Fruit fly (Drosophila melanogaster): ENCODE results near the gene Grp170.

Grp170 gene

DNA sequence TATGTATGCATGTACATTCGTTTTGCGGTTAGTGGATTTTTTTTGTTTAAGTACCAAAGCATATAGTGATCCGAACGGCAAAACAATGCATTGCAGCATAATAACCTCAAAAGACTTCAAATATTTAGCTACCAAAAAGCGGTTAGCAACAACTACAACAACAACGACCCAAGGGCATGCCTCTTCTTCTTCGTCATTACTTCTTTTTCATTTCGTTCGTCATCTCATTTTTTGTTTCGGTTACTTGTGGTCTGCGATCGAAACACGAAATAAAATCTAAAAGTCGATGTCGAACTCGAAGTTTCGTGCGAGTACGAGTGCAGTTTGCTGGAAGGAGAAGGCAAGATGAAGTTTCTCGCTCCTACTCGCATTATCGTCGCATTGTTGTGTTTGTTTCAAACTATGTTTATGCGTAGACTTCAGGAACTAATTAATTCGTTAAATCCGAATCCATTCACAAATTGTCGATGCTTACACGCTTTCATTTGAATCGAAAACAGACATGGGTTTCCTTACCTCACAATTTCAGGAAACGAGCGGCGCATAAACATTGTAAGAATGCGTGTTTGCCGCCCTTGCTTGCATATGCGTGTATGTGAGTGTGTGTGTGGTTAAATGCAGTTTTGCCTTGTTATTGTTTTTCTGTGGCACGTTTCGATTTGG lies 24.0 kb upstream of the Grp170 start (continued):
- TF ChIP-seq tgo (GFP tag; IDR thresholded peaks at IDR 0.05) (peak; percentile 67), cato (GFP tag; optimal IDR thresholded peaks at IDR 0.05; ENCODE audit: borderline replicate concordance) (peak; percentile 37), CG10267 (tag; optimal IDR thresholded peaks at IDR 0.05) (peak; percentile 83), CG5953 (GFP tag; IDR thresholded peaks at IDR 0.05) (peak; percentile 77), CG17612 (GFP tag; IDR thresholded peaks at IDR 0.05) (0 out of 2 replicates have a peak, but pooled peaks have one; percentile 34), Eip74EF (GFP tag; optimal IDR thresholded peaks at IDR 0.05) (peak in 1 of 2 experiments; percentile 82), CG6854 (GFP tag; optimal IDR thresholded peaks at IDR 0.05) (peak; percentile 20), hkb (optimal IDR thresholded peaks at IDR 0.05) (no peak), hkb (GFP tag; IDR thresholded peaks at IDR 0.05) (peak; percentile 87), Antp (GFP tag; optimal IDR thresholded peaks at IDR 0.05) (peak; percentile 79), Dbx (GFP tag; IDR thresholded peaks at IDR 0.05) (no peak), exex (tag; optimal IDR thresholded peaks at IDR 0.05) (no peak), CG1792 (GFP tag; optimal IDR thresholded peaks at IDR 0.05) (peak; percentile 52), kay (GFP tag; optimal IDR thresholded peaks at IDR 0.05) (peak; percentile 32), CG18599 (GFP tag; optimal IDR thresholded peaks at IDR 0.05) (peak; percentile 70), CG13123 (GFP tag; optimal IDR thresholded peaks at IDR 0.05) (peak; percentile 60), Opbp (GFP tag; IDR thresholded peaks at IDR 0.05; ENCODE audit: partially characterized antibody) (no peak), Rfx (GFP tag; IDR thresholded peaks at IDR 0.05) (peak; percentile 50; the same call in 1 of the 2 replicates), fd96Cb (tag; optimal IDR thresholded peaks at IDR 0.05) (peak; percentile 79), Hmx (GFP tag; optimal IDR thresholded peaks at IDR 0.05) (no peak), CG10462 (GFP tag; optimal IDR thresholded peaks at IDR 0.05) (peak; percentile 60), sr (GFP tag; IDR thresholded peaks at IDR 0.05) (peak; percentile 70; the same call in 2 of the 3 replicates), CG18476 (GFP tag; optimal IDR thresholded peaks at IDR 0.05) (peak; percentile 55), CG1832 (GFP tag; optimal IDR thresholded peaks at IDR 0.05) (no peak), CG10654 (GFP tag; optimal IDR thresholded peaks at IDR 0.05) (peak; percentile 74), Scr (GFP tag; IDR thresholded peaks at IDR 0.05; ENCODE audit: partially characterized antibody) (no peak), CG4404 (GFP tag; IDR thresholded peaks at IDR 0.05) (peak; percentile 61), az2 (GFP tag; optimal IDR thresholded peaks at IDR 0.05) (peak; percentile 84), Ravus (GFP tag; IDR thresholded peaks at IDR 0.05) (no peak; the same call in 1 of the 2 replicates), tna (GFP tag; IDR thresholded peaks at IDR 0.05; ENCODE audit: partially characterized antibody) (no peak), Rx (GFP tag; IDR thresholded peaks at IDR 0.05) (peak; percentile 82), dimm (GFP tag; IDR thresholded peaks at IDR 0.05) (peak; percentile 58; the same call in 1 of the 2 replicates), CG14965 (GFP tag; optimal IDR thresholded peaks at IDR 0.05; ENCODE audit: borderline replicate concordance) (no peak), CG16813 (GFP tag; IDR thresholded peaks at IDR 0.05; ENCODE audit: partially characterized antibody) (no peak), corto (GFP tag; optimal IDR thresholded peaks at IDR 0.05) (peak; percentile 75), insv (GFP tag; optimal IDR thresholded peaks at IDR 0.05) (no peak), Sry-β (GFP tag; optimal IDR thresholded peaks at IDR 0.05) (peak; percentile 26), Mad (GFP tag; optimal IDR thresholded peaks at IDR 0.05) (peak; percentile 70), ken (GFP tag; IDR thresholded peaks at IDR 0.05) (peak; percentile 88), NK7.1 (GFP tag; optimal IDR thresholded peaks at IDR 0.05) (peak; percentile 10), Med (GFP tag) (peak; percentile 97), Trl (optimal IDR thresholded peaks at IDR 0.05) (no peak), Trl (GFP tag; optimal IDR thresholded peaks at IDR 0.05) (peak; percentile 85), nau (GFP tag; optimal IDR thresholded peaks at IDR 0.05) (peak; percentile 70), CG13424 (tag; optimal IDR thresholded peaks at IDR 0.05) (peak; percentile 80), hbn (GFP tag; IDR thresholded peaks at IDR 0.05; ENCODE audit: partially characterized antibody) (no peak), CG17328 (GFP tag; IDR thresholded peaks at IDR 0.05) (peak; percentile 94), CG34224 (GFP tag; IDR thresholded peaks at IDR 0.05; ENCODE audit: partially characterized antibody) (no peak), lov (optimal IDR thresholded peaks at IDR 0.05) (no peak), lov (GFP tag; IDR thresholded peaks at IDR 0.05) (peak; percentile 91)

Data from whole organism, embryonic.